Fruit fly (Drosophila melanogaster): ENCODE measurements around the gene His2Av.

The His2Av gene

DNA sequence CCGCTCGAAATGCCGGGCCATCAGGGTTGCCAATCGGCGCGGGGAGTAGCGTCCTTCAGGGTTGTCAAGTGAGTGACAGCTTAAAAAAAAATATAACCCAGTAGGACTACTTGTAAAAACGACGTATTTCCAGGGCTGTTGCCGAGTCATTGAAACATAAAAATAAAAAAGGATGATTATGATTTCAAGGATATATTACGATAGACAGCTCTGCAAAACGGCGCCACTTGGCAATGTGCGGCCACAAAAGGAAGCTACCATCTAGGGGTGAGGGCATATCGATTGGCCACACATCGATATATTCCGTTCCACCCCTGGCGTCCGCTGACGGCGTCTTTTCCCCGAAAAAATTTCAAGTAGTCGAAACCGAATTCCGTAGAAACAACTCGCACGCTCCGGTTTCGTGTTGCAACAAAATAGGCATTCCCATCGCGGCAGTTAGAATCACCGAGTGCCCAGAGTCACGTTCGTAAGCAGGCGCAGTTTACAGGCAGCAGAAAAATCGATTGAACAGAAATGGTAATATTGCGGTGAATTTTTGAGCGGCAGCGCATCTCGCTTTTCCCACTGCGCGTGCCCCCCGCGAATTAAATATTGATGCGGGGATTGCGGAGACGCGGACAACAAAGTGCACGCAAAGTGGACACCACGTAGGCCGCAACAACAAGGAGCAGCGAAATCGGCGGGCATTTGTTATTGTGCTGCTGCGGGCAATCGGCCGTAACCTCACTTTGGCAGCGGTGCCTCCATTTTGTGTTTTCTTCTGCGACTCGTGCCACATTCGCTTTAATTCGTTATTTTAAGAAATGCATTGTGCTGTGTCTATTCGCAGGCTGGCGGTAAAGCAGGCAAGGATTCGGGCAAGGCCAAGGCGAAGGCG lies at the start of gene His2Av, which contains the start of gene ball (continued):
- TF ChIP-seq CG4424 (GFP tag; optimal IDR thresholded peaks at IDR 0.05) (peak; percentile 87), slou (GFP tag; optimal IDR thresholded peaks at IDR 0.05) (peak; percentile 59), pho (GFP tag; optimal IDR thresholded peaks at IDR 0.05) (peak; percentile 91), ind (GFP tag; optimal IDR thresholded peaks at IDR 0.05) (peak; percentile 85), CG17328 (GFP tag; IDR thresholded peaks at IDR 0.05) (peak; percentile 84), CG7963 (GFP tag; IDR thresholded peaks at IDR 0.05; ENCODE audit: partially characterized antibody) (peak; percentile 89), CG31224 (GFP tag; IDR thresholded peaks at IDR 0.05) (peak; percentile 49; the same call in 1 of the 2 replicates), CG31388 (GFP tag; optimal IDR thresholded peaks at IDR 0.05) (peak; percentile 54), caup (GFP tag; optimal IDR thresholded peaks at IDR 0.05; ENCODE audit: severe bottlenecking) (peak; percentile 82), Hr51 (GFP tag; optimal IDR thresholded peaks at IDR 0.05) (peak; percentile 67 to 85), CG18011 (GFP tag; optimal IDR thresholded peaks at IDR 0.05) (peak; percentile 79), Atf3 (GFP tag; optimal IDR thresholded peaks at IDR 0.05) (peak; percentile 73), ro (GFP tag; IDR thresholded peaks at IDR 0.05) (peak; percentile 72), CG7786 (GFP tag; optimal IDR thresholded peaks at IDR 0.05) (peak; percentile 89), hbn (GFP tag; IDR thresholded peaks at IDR 0.05; ENCODE audit: partially characterized antibody) (peak; percentile 87), klu (GFP tag; IDR thresholded peaks at IDR 0.05) (peak; percentile 72), zen (tag; optimal IDR thresholded peaks at IDR 0.05) (peak; percentile 67), CG14860 (GFP tag; IDR thresholded peaks at IDR 0.05; ENCODE audit: partially characterized antibody) (peak; percentile 83), lov (optimal IDR thresholded peaks at IDR 0.05) (no peak), lov (GFP tag; IDR thresholded peaks at IDR 0.05) (peak; percentile 79), CG8944 (GFP tag; optimal IDR thresholded peaks at IDR 0.05) (peak; percentile 89), CG4820 (GFP tag; optimal IDR thresholded peaks at IDR 0.05) (peak; percentile 81), tll (GFP tag; optimal IDR thresholded peaks at IDR 0.05) (peak in 1 of 2 experiments; percentile 51), CG17385 (GFP tag; optimal IDR thresholded peaks at IDR 0.05) (peak; percentile 58), CG7271 (tag; optimal IDR thresholded peaks at IDR 0.05) (peak; percentile 53), CG8924 (tag; optimal IDR thresholded peaks at IDR 0.05) (peak; percentile 65), fru (optimal IDR thresholded peaks at IDR 0.05) (no peak), Doc2 (GFP tag; IDR thresholded peaks at IDR 0.05) (no peak), lab (GFP tag; optimal IDR thresholded peaks at IDR 0.05) (peak; percentile 87), onecut (GFP tag; IDR thresholded peaks at IDR 0.05) (peak; percentile 83), HLHmδ (GFP tag; optimal IDR thresholded peaks at IDR 0.05) (no peak), HmgZ (tag; optimal IDR thresholded peaks at IDR 0.05) (peak; percentile 90), chinmo (GFP tag; IDR thresholded peaks at IDR 0.05; ENCODE audit: partially characterized antibody) (peak; percentile 95), CG13296 (GFP tag; optimal IDR thresholded peaks at IDR 0.05) (peak; percentile 65), gce (GFP tag; IDR thresholded peaks at IDR 0.05) (peak; percentile 67), fd102C (GFP tag; optimal IDR thresholded peaks at IDR 0.05) (peak; percentile 58), Poxn (GFP tag; IDR thresholded peaks at IDR 0.05) (peak; percentile 16; the same call in 1 of the 2 replicates), pros (GFP tag; optimal IDR thresholded peaks at IDR 0.05) (no peak), gsb (GFP tag; IDR thresholded peaks at IDR 0.05) (peak; percentile 77), CG12769 (tag; optimal IDR thresholded peaks at IDR 0.05) (peak; percentile 74), Gsc (GFP tag; IDR thresholded peaks at IDR 0.05) (no peak), CG18262 (tag; optimal IDR thresholded peaks at IDR 0.05) (peak; percentile 72), CG14710 (tag; optimal IDR thresholded peaks at IDR 0.05) (peak; percentile 89), CG11093 (GFP tag; IDR thresholded peaks at IDR 0.05) (0 out of 3 replicates have a peak, but pooled peaks have one; percentile 47), CG2120 (GFP tag; optimal IDR thresholded peaks at IDR 0.05) (peak; percentile 92), Gug (GFP tag; IDR thresholded peaks at IDR 0.05) (peak; percentile 74), dmrt99B (tag; optimal IDR thresholded peaks at IDR 0.05) (peak; percentile 55)
